Worm (Caenorhabditis elegans) whole organism, L3 larva: ENCODE results near the gene T20B3.14.

Experiments used
- R02D3.7 ChIP-seq: fragments of 150-350 bp; optimal IDR thresholded peaks from 2 replicates; lab custom pipeline; 2014; ENCODE audit warnings: missing biosample characterization, missing genetic modification characterization
- aly-2 ChIP-seq: fragments of 150-350 bp; optimal IDR thresholded peaks from 2 replicates; lab custom pipeline; 2014; ENCODE audit warnings: missing biosample characterization, missing genetic modification characterization
- ceh-82 ChIP-seq: fragments of 150-350 bp; optimal IDR thresholded peaks from 2 replicates; lab custom pipeline; 2014; ENCODE audit warnings: missing biosample characterization, missing genetic modification characterization
- jun-1 ChIP-seq: fragments of 150-350 bp; optimal IDR thresholded peaks from 2 replicates; lab custom pipeline; 2014; ENCODE audit warnings: missing biosample characterization, missing genetic modification reagents, missing genetic modification characterization
- lin-39 ChIP-seq: fragments of 150-350 bp; optimal IDR thresholded peaks from 2 replicates; lab custom pipeline; 2018; ENCODE audit warnings: missing biosample characterization, missing genetic modification reagents, missing genetic modification characterization
- snpc-4 ChIP-seq: fragments of 150-350 bp; optimal IDR thresholded peaks from 2 replicates; lab custom pipeline; 2014; ENCODE audit warnings: missing biosample characterization, missing genetic modification characterization

DNA sequence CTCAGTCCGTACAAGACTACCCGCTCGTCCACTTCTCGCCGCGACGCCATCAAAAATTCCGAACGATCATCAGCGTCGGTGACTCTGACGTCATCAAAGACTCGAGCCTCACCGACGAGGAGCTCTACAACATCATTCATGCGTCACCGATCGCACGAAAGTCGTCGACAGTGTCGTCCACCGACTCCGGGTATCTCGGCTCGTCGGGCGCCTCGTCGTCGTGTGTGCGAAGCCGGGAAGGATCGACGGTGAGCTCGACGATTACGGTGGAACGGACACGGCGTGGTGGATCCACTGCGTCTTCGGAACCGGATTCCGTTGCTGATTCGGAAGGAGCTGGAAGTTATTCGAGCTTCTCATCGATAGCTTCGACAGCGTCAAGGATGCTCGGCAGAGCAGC is 36.3 kb downstream of the T20B3.14 start:
- no peak for TF ChIP-seq ceh-82 (tag; lab: Kevin White, UChicago)
- TF ChIP-seq snpc-4: no peak
- TF ChIP-seq lin-39: no peak
- no peak for TF ChIP-seq aly-2 (tag; lab: Kevin White, UChicago)
- TF ChIP-seq jun-1 (tag; lab: Kevin White, UChicago): no peak
- TF ChIP-seq R02D3.7 (tag; lab: Kevin White, UChicago): no peak
